3 fruit fly cellular contexts compared by ENCODE assay signal in genomic region chr3L:14253455-14253854, dm6.
TF ChIP-seq lines count a peak whose summit lies in the region.

No protein-coding gene starts in this region.

TF ChIP-seq in whole organism, embryonic, 481 proteins besides CTCF, POLR2A, EP300 and RAD21 (continued from another document and continues in another):
- peak; percentile 42; the same call in 1 of the 2 replicates for TF ChIP-seq Xrp1 (GFP tag; IDR thresholded peaks at IDR 0.05; lab: Robert Waterston, UW)
- TF ChIP-seq chn (GFP tag; optimal IDR thresholded peaks at IDR 0.05; lab: Kevin White, UChicago) = no peak
- TF ChIP-seq CG9876 (GFP tag; optimal IDR thresholded peaks at IDR 0.05; lab: Kevin White, UChicago) = no peak
- no peak for TF ChIP-seq slou (GFP tag; optimal IDR thresholded peaks at IDR 0.05; lab: Kevin White, UChicago)
- TF ChIP-seq croc (GFP tag; conservative IDR thresholded peaks at IDR 0.05; lab: Robert Waterston, UW) = no peak
- TF ChIP-seq wek (GFP tag; optimal IDR thresholded peaks at IDR 0.05; lab: Kevin White, UChicago) = no peak
- TF ChIP-seq CG16815 (GFP tag; optimal IDR thresholded peaks at IDR 0.05; lab: Kevin White, UChicago) = no peak
- no peak for TF ChIP-seq vvl (GFP tag; IDR thresholded peaks at IDR 0.05; lab: Robert Waterston, UW)
- TF ChIP-seq CG11504 (tag; optimal IDR thresholded peaks at IDR 0.05; lab: Kevin White, UChicago) = peak; percentile 23
- TF ChIP-seq mam (GFP tag; optimal IDR thresholded peaks at IDR 0.05; lab: Kevin White, UChicago) = no peak
- no peak for TF ChIP-seq trh (GFP tag; optimal IDR thresholded peaks at IDR 0.05; lab: Kevin White, UChicago)
- TF ChIP-seq seq (GFP tag; IDR thresholded peaks at IDR 0.05; lab: Robert Waterston, UW) = no peak
- no peak for TF ChIP-seq CG34422 (GFP tag; IDR thresholded peaks at IDR 0.05; lab: Robert Waterston, UW)
- no peak for TF ChIP-seq ATbp (GFP tag; optimal IDR thresholded peaks at IDR 0.05; lab: Kevin White, UChicago)
- TF ChIP-seq CG4730 (GFP tag; IDR thresholded peaks at IDR 0.05; lab: Robert Waterston, UW) = no peak
- no peak for TF ChIP-seq CG31388 (GFP tag; optimal IDR thresholded peaks at IDR 0.05; lab: Kevin White, UChicago)
- TF ChIP-seq CG18262 (tag; optimal IDR thresholded peaks at IDR 0.05; lab: Kevin White, UChicago) = peak; percentile 45
- no peak for TF ChIP-seq grau (tag; optimal IDR thresholded peaks at IDR 0.05; lab: Kevin White, UChicago)
- TF ChIP-seq CG1647 (GFP tag; optimal IDR thresholded peaks at IDR 0.05; lab: Kevin White, UChicago) = no peak
- no peak for TF ChIP-seq HmgZ (tag; optimal IDR thresholded peaks at IDR 0.05; lab: Kevin White, UChicago)
- no peak for TF ChIP-seq Elba2 (GFP tag; optimal IDR thresholded peaks at IDR 0.05; lab: Kevin White, UChicago)
- no peak for TF ChIP-seq Hsf (GFP tag; optimal IDR thresholded peaks at IDR 0.05; lab: Kevin White, UChicago)
- no peak for TF ChIP-seq rib (GFP tag; IDR thresholded peaks at IDR 0.05; lab: Robert Waterston, UW)
- TF ChIP-seq BEAF-32 (GFP tag; optimal IDR thresholded peaks at IDR 0.05; lab: Kevin White, UChicago) = no peak
- peak; percentile 1 for TF ChIP-seq CG13424 (tag; optimal IDR thresholded peaks at IDR 0.05; lab: Kevin White, UChicago)
- no peak for TF ChIP-seq sima (GFP tag; optimal IDR thresholded peaks at IDR 0.05; lab: Kevin White, UChicago)
- no peak for TF ChIP-seq sr (GFP tag; IDR thresholded peaks at IDR 0.05; lab: Robert Waterston, UW)
- no peak for TF ChIP-seq HLHmδ (GFP tag; optimal IDR thresholded peaks at IDR 0.05; lab: Kevin White, UChicago)
- TF ChIP-seq CG12236 (GFP tag; optimal IDR thresholded peaks at IDR 0.05; lab: Kevin White, UChicago) = no peak
- TF ChIP-seq CG18619 (GFP tag; optimal IDR thresholded peaks at IDR 0.05; lab: Kevin White, UChicago) = no peak
- TF ChIP-seq danr (GFP tag; IDR thresholded peaks at IDR 0.05; lab: Robert Waterston, UW) = no peak
- TF ChIP-seq B-H2 (GFP tag; optimal IDR thresholded peaks at IDR 0.05; lab: Kevin White, UChicago) = no peak
- TF ChIP-seq D (optimal IDR thresholded peaks at IDR 0.05; lab: Kevin White, UChicago) = no peak
- no peak for TF ChIP-seq D (GFP tag; optimal IDR thresholded peaks at IDR 0.05; lab: Kevin White, UChicago)
- TF ChIP-seq sens (GFP tag; lab: Kevin White, UChicago) = peak; percentile 64
- no peak for TF ChIP-seq fd102C (GFP tag; optimal IDR thresholded peaks at IDR 0.05; lab: Kevin White, UChicago)
- no peak for TF ChIP-seq Fer1 (GFP tag; optimal IDR thresholded peaks at IDR 0.05; lab: Kevin White, UChicago)
- no peak for TF ChIP-seq CG2889 (GFP tag; IDR thresholded peaks at IDR 0.05; lab: Robert Waterston, UW)
- no peak for TF ChIP-seq CG31365 (tag; optimal IDR thresholded peaks at IDR 0.05; lab: Kevin White, UChicago)
- TF ChIP-seq gcm2 (GFP tag; optimal IDR thresholded peaks at IDR 0.05; lab: Kevin White, UChicago) = no peak
- TF ChIP-seq pnt (GFP tag; optimal IDR thresholded peaks at IDR 0.05; lab: Kevin White, UChicago) = no peak
- no peak for TF ChIP-seq CG1529 (GFP tag; optimal IDR thresholded peaks at IDR 0.05; lab: Kevin White, UChicago)
- no peak for TF ChIP-seq Doc2 (GFP tag; IDR thresholded peaks at IDR 0.05; lab: Robert Waterston, UW)
- TF ChIP-seq nom (GFP tag; optimal IDR thresholded peaks at IDR 0.05; lab: Kevin White, UChicago) = peak; percentile 52
- no peak for TF ChIP-seq CG15514 (GFP tag; optimal IDR thresholded peaks at IDR 0.05; lab: Kevin White, UChicago)
- TF ChIP-seq Chrac-16 (GFP tag; optimal IDR thresholded peaks at IDR 0.05; lab: Kevin White, UChicago) = no peak
- no peak for TF ChIP-seq CG6791 (GFP tag; IDR thresholded peaks at IDR 0.05; lab: Robert Waterston, UW; ENCODE audit: partially characterized antibody)

TF ChIP-seq in whole organism, prepupa, 60 proteins besides CTCF, POLR2A, EP300 and RAD21 (continued from another document):
- TF ChIP-seq Sox102F (GFP tag; optimal IDR thresholded peaks at IDR 0.05; lab: Kevin White, UChicago) = peak; percentile 68
- TF ChIP-seq CG8319 (GFP tag; optimal IDR thresholded peaks at IDR 0.05; lab: Kevin White, UChicago) = peak; percentile 45
- peak; percentile 69 for TF ChIP-seq CG6276 (GFP tag; optimal IDR thresholded peaks at IDR 0.05; lab: Kevin White, UChicago)
- TF ChIP-seq CG16779 (tag; optimal IDR thresholded peaks at IDR 0.05; lab: Kevin White, UChicago) = no peak
- TF ChIP-seq Smox (GFP tag; optimal IDR thresholded peaks at IDR 0.05; lab: Kevin White, UChicago) = peak; percentile 72
- TF ChIP-seq CG6792 (GFP tag; optimal IDR thresholded peaks at IDR 0.05; lab: Kevin White, UChicago) = peak; percentile 55
- TF ChIP-seq CG11762 (GFP tag; optimal IDR thresholded peaks at IDR 0.05; lab: Kevin White, UChicago; ENCODE audit: insufficient read depth) = peak; percentile 57
- TF ChIP-seq topi (GFP tag; optimal IDR thresholded peaks at IDR 0.05; lab: Kevin White, UChicago) = peak; percentile 76
- TF ChIP-seq CG15336 (GFP tag; IDR thresholded peaks at IDR 0.05; lab: Robert Waterston, UW) = no peak; the same call in 1 of the 2 replicates
- peak in 1 of 2 experiments; percentile 57 for TF ChIP-seq salr (GFP tag; optimal IDR thresholded peaks at IDR 0.05; lab: Kevin White, UChicago)
- peak; percentile 62 for TF ChIP-seq net (GFP tag; optimal IDR thresholded peaks at IDR 0.05; lab: Kevin White, UChicago)
- TF ChIP-seq CG8632 (GFP tag; optimal IDR thresholded peaks at IDR 0.05; lab: Kevin White, UChicago) = peak; percentile 46
- peak; percentile 59 for TF ChIP-seq acj6 (GFP tag; optimal IDR thresholded peaks at IDR 0.05; lab: Kevin White, UChicago)
- TF ChIP-seq Ets96B (tag; optimal IDR thresholded peaks at IDR 0.05; lab: Kevin White, UChicago) = peak; percentile 47
- TF ChIP-seq Hr38 (GFP tag; optimal IDR thresholded peaks at IDR 0.05; lab: Kevin White, UChicago) = no peak
- no peak for TF ChIP-seq fd59A (GFP tag; optimal IDR thresholded peaks at IDR 0.05; lab: Kevin White, UChicago)
- TF ChIP-seq CG3919 (GFP tag; optimal IDR thresholded peaks at IDR 0.05; lab: Kevin White, UChicago) = peak; percentile 80
- TF ChIP-seq eg (GFP tag; IDR thresholded peaks at IDR 0.05; lab: Robert Waterston, UW) = peak; percentile 67; the same call in 2 of the 3 replicates
- TF ChIP-seq dsx (GFP tag; optimal IDR thresholded peaks at IDR 0.05; lab: Kevin White, UChicago; ENCODE audit: poor library complexity, severe bottlenecking) = peak; percentile 35
- peak; percentile 52 for TF ChIP-seq Gug (GFP tag; IDR thresholded peaks at IDR 0.05; lab: Robert Waterston, UW)
- peak; percentile 65 for TF ChIP-seq Lpt (GFP tag; optimal IDR thresholded peaks at IDR 0.05; lab: Kevin White, UChicago)
- TF ChIP-seq CG11902 (GFP tag; optimal IDR thresholded peaks at IDR 0.05; lab: Kevin White, UChicago) = no peak
- peak; percentile 77 for TF ChIP-seq Met (GFP tag; optimal IDR thresholded peaks at IDR 0.05; lab: Kevin White, UChicago)
- no peak; the same call in 2 of the 3 replicates for TF ChIP-seq CG6163 (GFP tag; IDR thresholded peaks at IDR 0.05; lab: Robert Waterston, UW)
- TF ChIP-seq vri (GFP tag; optimal IDR thresholded peaks at IDR 0.05; lab: Kevin White, UChicago) = peak; percentile 27
- no peak for TF ChIP-seq fkh (GFP tag; optimal IDR thresholded peaks at IDR 0.05; lab: Kevin White, UChicago)
- TF ChIP-seq CG32006 (GFP tag; optimal IDR thresholded peaks at IDR 0.05; lab: Kevin White, UChicago) = peak; percentile 79
- TF ChIP-seq Eip75B (GFP tag; optimal IDR thresholded peaks at IDR 0.05; lab: Kevin White, UChicago) = peak; percentile 62
- TF ChIP-seq CG4318 (GFP tag; optimal IDR thresholded peaks at IDR 0.05; lab: Kevin White, UChicago) = peak; percentile 47
- TF ChIP-seq lz (GFP tag; optimal IDR thresholded peaks at IDR 0.05; lab: Kevin White, UChicago) = peak; percentile 64
- TF ChIP-seq esn (GFP tag; optimal IDR thresholded peaks at IDR 0.05; lab: Kevin White, UChicago) = peak; percentile 81
- TF ChIP-seq achi (GFP tag; optimal IDR thresholded peaks at IDR 0.05; lab: Kevin White, UChicago) = peak; percentile 63
- peak; percentile 58 for TF ChIP-seq spab (GFP tag; optimal IDR thresholded peaks at IDR 0.05; lab: Kevin White, UChicago)
- peak; percentile 17 for TF ChIP-seq Blimp-1 (GFP tag; optimal IDR thresholded peaks at IDR 0.05; lab: Kevin White, UChicago)
- peak; percentile 19 to 36 for TF ChIP-seq ss (GFP tag; optimal IDR thresholded peaks at IDR 0.05; lab: Kevin White, UChicago)
- peak; percentile 58 for TF ChIP-seq CG3032 (tag; optimal IDR thresholded peaks at IDR 0.05; lab: Kevin White, UChicago)

TF ChIP-seq in whole organism, wandering third instar larva, 38 proteins besides CTCF, POLR2A, EP300 and RAD21 (continued from another document):
- TF ChIP-seq lola (GFP tag; optimal IDR thresholded peaks at IDR 0.05; lab: Kevin White, UChicago) (no peak), rgr (GFP tag; optimal IDR thresholded peaks at IDR 0.05; lab: Kevin White, UChicago) (peak; percentile 24), Jra (GFP tag; optimal IDR thresholded peaks at IDR 0.05; lab: Kevin White, UChicago) (no peak), brk (GFP tag; optimal IDR thresholded peaks at IDR 0.05; lab: Kevin White, UChicago) (no peak), GATAd (GFP tag; optimal IDR thresholded peaks at IDR 0.05; lab: Kevin White, UChicago) (no peak)
